Worm (Caenorhabditis elegans): ENCODE results near the gene K08H2.10.

The K08H2.10 gene

DNA sequence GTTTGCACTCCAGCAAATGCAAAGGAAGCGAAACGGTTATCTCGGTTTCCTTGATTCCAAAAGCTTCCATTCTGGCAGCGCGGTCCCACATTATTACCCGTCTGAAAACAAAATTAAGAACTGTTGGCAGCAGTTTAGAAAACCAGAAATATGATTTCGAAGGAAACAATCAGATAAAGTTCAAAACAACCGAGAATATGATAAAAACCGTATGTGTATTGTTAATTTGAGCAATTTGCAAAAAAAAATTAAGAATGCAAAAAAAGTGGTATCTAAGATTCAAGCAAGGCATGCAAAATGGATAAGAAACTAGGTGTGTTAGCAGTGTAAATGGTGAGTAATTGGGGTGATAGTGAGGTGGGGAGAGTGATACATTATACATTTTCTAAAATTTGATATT, 31.1 kb downstream of the K08H2.10 start, which contains the start of gene R04D3.4:
R04D3.4 (minus strand) TSS at position 101 of the 400 bp plus-strand sequence.
- TF ChIP-seq K02D7.2 (tag; optimal IDR thresholded peaks at IDR 0.05) (no peak), sdc-2 (tag; optimal IDR thresholded peaks at IDR 0.05) (no peak), lin-11 (tag; optimal IDR thresholded peaks at IDR 0.05) (no peak), ceh-22 (tag; optimal IDR thresholded peaks at IDR 0.05) (no peak), ceh-45 (GFP tag; IDR thresholded peaks at IDR 0.05) (no peak), unc-86 (tag; optimal IDR thresholded peaks at IDR 0.05) (no peak), hlh-13 (GFP tag; optimal IDR thresholded peaks at IDR 0.05) (no peak), T23F11.4 (GFP tag; optimal IDR thresholded peaks at IDR 0.05) (no peak), hlh-30 (tag; optimal IDR thresholded peaks at IDR 0.05; ENCODE audit: insufficient read depth) (no peak), mec-3 (tag; optimal IDR thresholded peaks at IDR 0.05; ENCODE audit: borderline replicate concordance) (no peak), ets-4 (tag; optimal IDR thresholded peaks at IDR 0.05) (no peak), pha-4 (tag; optimal IDR thresholded peaks at IDR 0.05) (no peak), nhr-232 (tag; optimal IDR thresholded peaks at IDR 0.05) (no peak)

DNA sequence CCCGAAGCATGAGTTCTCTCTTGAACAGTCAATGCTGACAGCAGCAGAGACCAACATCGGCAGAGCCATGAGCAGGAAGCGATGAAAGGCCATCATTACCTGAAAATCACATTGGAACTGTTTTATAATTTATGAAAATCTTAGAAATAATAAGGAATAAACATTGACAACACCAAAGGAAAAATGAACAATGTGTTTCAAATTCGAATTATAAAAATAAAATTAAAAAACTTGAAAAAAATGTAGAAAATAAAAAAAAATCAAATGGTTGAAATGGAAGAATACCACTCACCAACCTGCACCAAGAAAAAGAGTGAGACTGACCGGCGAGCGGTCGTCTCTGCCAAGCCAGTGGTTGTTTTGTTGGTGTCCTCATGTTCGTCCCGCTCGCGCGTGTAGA, 32.9 kb downstream of the K08H2.10 start, which contains the start of gene R04D3.3:
R04D3.3 (minus strand) TSS at position 101 of the 400 bp plus-strand sequence.
- TF ChIP-seq C08G9.2 (tag; optimal IDR thresholded peaks at IDR 0.05) (no peak), ceh-34 (tag; optimal IDR thresholded peaks at IDR 0.05) (no peak), fkh-10 (GFP tag; optimal IDR thresholded peaks at IDR 0.05) (no peak), eyg-1 (tag; optimal IDR thresholded peaks at IDR 0.05) (no peak), unc-42 (tag; optimal IDR thresholded peaks at IDR 0.05) (no peak), T23F11.4 (GFP tag; optimal IDR thresholded peaks at IDR 0.05) (no peak), fax-1 (tag; optimal IDR thresholded peaks at IDR 0.05) (no peak), che-1 (tag; optimal IDR thresholded peaks at IDR 0.05) (no peak), ceh-22 (tag; optimal IDR thresholded peaks at IDR 0.05) (no peak), npax-4 (tag; optimal IDR thresholded peaks at IDR 0.05) (no peak), ceh-24 (tag; optimal IDR thresholded peaks at IDR 0.05) (no peak), nhr-232 (tag; optimal IDR thresholded peaks at IDR 0.05) (no peak), sdc-2 (tag; optimal IDR thresholded peaks at IDR 0.05) (no peak)

ce11 chrX:13291506-13291905, 33.9 kb downstream of the K08H2.10 start, which contains the start of gene srd-38:
Gene srd-38 (plus strand): TSS chrX:13291806.
- no peak for TF ChIP-seq rnt-1 (tag; optimal IDR thresholded peaks at IDR 0.05)

ce11 chrX:13293023-13293422, 35.4 kb downstream of the K08H2.10 start:
- no peak for TF ChIP-seq che-1 (tag; optimal IDR thresholded peaks at IDR 0.05)
- no peak for TF ChIP-seq tbx-2 (tag; optimal IDR thresholded peaks at IDR 0.05)
- no peak for TF ChIP-seq pat-9 (tag; optimal IDR thresholded peaks at IDR 0.05)
- no peak for TF ChIP-seq pqm-1 (tag; optimal IDR thresholded peaks at IDR 0.05)
- TF ChIP-seq fkh-6 (tag; optimal IDR thresholded peaks at IDR 0.05): no peak
- no peak for TF ChIP-seq unc-55 (GFP tag; optimal IDR thresholded peaks at IDR 0.05)
- TF ChIP-seq Y22D7AL.16 (tag; optimal IDR thresholded peaks at IDR 0.05): no peak
- no peak for TF ChIP-seq ama-1 (optimal IDR thresholded peaks at IDR 0.05)
- no peak for TF ChIP-seq nhr-232 (tag; optimal IDR thresholded peaks at IDR 0.05)
- TF ChIP-seq pha-4 (tag; optimal IDR thresholded peaks at IDR 0.05): no peak
- no peak for TF ChIP-seq syd-9 (tag; optimal IDR thresholded peaks at IDR 0.05)
- no peak for TF ChIP-seq rnt-1 (tag; optimal IDR thresholded peaks at IDR 0.05)
- TF ChIP-seq mec-3 (tag; optimal IDR thresholded peaks at IDR 0.05; ENCODE audit: borderline replicate concordance): no peak
- TF ChIP-seq sox-4 (tag; optimal IDR thresholded peaks at IDR 0.05): no peak

DNA sequence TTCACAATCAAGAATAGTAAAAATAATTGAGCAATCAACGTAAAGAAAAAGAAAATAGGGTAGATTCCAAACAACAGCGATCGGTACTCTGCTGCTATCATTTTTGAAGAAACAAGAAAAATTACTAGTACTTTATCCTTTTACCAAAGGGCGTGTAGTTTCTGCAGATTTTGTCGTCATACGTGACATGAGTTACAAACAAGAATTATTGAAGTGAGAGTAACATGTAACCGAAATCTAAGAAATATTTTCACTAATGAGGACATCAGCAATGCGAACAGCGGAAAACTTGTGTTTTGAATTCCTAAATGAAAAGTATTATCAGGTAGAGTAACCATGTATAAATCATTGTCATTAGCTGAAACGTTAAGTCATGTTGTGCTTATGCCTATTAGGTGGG, 37.1 kb downstream of the K08H2.10 start, which contains the start of gene srd-36:
srd-36 (minus strand) TSS at position 101 of the 400 bp plus-strand sequence.
- no peak for TF ChIP-seq ceh-9 (tag; optimal IDR thresholded peaks at IDR 0.05)
- TF ChIP-seq madf-2 (tag; optimal IDR thresholded peaks at IDR 0.05): no peak
- no peak for TF ChIP-seq sox-2 (GFP tag; IDR thresholded peaks at IDR 0.05)
- no peak for TF ChIP-seq ceh-31 (tag; optimal IDR thresholded peaks at IDR 0.05)
- TF ChIP-seq hlh-6 (tag; optimal IDR thresholded peaks at IDR 0.05): no peak
- no peak for TF ChIP-seq ceh-14 (tag; optimal IDR thresholded peaks at IDR 0.05)
- TF ChIP-seq ceh-30 (tag; optimal IDR thresholded peaks at IDR 0.05): no peak
- TF ChIP-seq C08G9.2 (tag; optimal IDR thresholded peaks at IDR 0.05): no peak
- no peak for TF ChIP-seq che-1 (tag; optimal IDR thresholded peaks at IDR 0.05)
- TF ChIP-seq mec-3 (tag; optimal IDR thresholded peaks at IDR 0.05; ENCODE audit: borderline replicate concordance): no peak
- no peak for TF ChIP-seq nhr-11 (tag; optimal IDR thresholded peaks at IDR 0.05)
- TF ChIP-seq gmeb-2 (tag; optimal IDR thresholded peaks at IDR 0.05): no peak
- TF ChIP-seq pag-3 (tag; optimal IDR thresholded peaks at IDR 0.05; ENCODE audit: borderline replicate concordance): no peak
- TF ChIP-seq sdc-2 (tag; optimal IDR thresholded peaks at IDR 0.05): no peak
- TF ChIP-seq ceh-6 (GFP tag; optimal IDR thresholded peaks at IDR 0.05): no peak
- TF ChIP-seq unc-42 (tag; optimal IDR thresholded peaks at IDR 0.05): no peak
- TF ChIP-seq F13H6.1 (tag; optimal IDR thresholded peaks at IDR 0.05): no peak
- TF ChIP-seq tbx-7 (tag; optimal IDR thresholded peaks at IDR 0.05): no peak
- TF ChIP-seq pax-1 (tag; optimal IDR thresholded peaks at IDR 0.05): no peak
